Fruit fly (Drosophila melanogaster): ENCODE data around the gene CG7384.

DNA sequence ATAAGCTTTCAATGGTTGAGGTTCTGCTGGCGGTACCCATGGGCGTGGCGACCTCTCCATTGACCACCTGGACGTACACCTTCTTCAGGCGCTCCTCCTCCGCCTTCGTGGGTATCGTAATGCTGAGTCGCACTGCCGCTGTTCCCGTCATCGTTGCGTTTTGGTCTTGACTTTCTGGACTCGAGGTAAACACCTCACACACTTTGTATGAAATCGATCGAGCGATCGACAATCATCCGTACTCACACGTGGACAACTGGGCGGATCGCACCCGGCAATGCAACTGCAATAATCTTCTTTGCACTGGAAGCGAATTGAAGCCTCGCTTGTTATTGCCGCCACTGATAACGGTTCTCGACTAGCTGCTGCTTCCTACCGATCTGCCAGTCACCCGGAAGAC is at the start of gene CG7384:
- TF ChIP-seq kay (GFP tag; ENCODE audit: borderline replicate concordance) (no peak), CG12768 (GFP tag; optimal IDR thresholded peaks at IDR 0.05) (no peak), Clk (GFP tag; optimal IDR thresholded peaks at IDR 0.05) (no peak), pad (GFP tag; optimal IDR thresholded peaks at IDR 0.05) (no peak), CG1620 (GFP tag; optimal IDR thresholded peaks at IDR 0.05) (no peak), CG5204 (GFP tag; optimal IDR thresholded peaks at IDR 0.05) (no peak), CG7101 (tag; optimal IDR thresholded peaks at IDR 0.05) (no peak), toe (GFP tag; optimal IDR thresholded peaks at IDR 0.05) (no peak), Mnt (GFP tag; optimal IDR thresholded peaks at IDR 0.05) (peak; percentile 85), cic (GFP tag; optimal IDR thresholded peaks at IDR 0.05) (no peak), Hr96 (GFP tag; optimal IDR thresholded peaks at IDR 0.05) (no peak)

All from whole organism, adult.